Fruit fly (Drosophila melanogaster) whole organism: ENCODE measurements around the gene CG14721.

Experiments
- EcR ChIP-seq, 2 experiments: fragments of >200 bp; optimal IDR thresholded peaks; 2 replicates each; lab custom pipeline; 2017; ENCODE audit warnings: missing biosample characterization in 2 of 2, missing genetic modification characterization in 2 of 2, missing genetic modification reagents in 2 of 2
- pan ChIP-seq: fragments of >200 bp; optimal IDR thresholded peaks from 2 replicates; lab custom pipeline; 2017
- psq ChIP-seq: fragments of >200 bp; optimal IDR thresholded peaks from 2 replicates; lab custom pipeline; 2017

DNA sequence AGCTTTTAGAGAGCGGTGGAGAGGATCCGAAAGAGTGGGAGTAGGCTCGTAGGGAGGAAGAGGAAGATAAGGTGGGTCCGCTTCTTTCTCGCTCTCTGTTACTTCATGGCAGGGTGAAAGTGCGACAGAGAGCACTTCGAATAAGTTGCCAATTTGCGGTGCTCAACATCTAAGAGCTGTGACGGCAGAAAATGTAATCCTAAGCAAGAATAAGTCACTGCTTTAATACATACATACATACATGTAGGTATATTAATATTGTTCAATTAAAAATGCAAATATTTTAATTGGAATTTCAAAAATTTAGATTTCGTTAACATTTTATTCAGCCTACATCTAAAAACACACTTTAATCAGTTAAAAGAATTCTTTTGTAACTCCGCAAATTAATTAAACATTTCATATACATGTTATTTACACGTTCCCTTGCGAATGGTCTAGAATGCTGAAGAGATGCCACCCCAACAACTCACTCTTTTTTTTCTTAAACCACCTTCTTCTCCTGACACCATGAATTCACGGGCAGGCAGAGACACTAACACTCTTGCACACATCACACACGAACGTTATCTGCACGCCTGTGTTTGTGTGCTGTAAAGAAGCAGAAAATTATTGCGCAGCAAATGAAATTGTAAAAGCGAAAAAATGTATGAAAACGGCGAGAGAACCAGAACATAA is 23.4 kb downstream of the CG14721 start:
- TF ChIP-seq pan (no peak), psq (no peak), EcR (GFP tag; optimal IDR thresholded peaks at IDR 0.05; lab: Kevin White, UChicago) (no peak)
